Worm (Caenorhabditis elegans): ENCODE results near the gene str-15.

DNA sequence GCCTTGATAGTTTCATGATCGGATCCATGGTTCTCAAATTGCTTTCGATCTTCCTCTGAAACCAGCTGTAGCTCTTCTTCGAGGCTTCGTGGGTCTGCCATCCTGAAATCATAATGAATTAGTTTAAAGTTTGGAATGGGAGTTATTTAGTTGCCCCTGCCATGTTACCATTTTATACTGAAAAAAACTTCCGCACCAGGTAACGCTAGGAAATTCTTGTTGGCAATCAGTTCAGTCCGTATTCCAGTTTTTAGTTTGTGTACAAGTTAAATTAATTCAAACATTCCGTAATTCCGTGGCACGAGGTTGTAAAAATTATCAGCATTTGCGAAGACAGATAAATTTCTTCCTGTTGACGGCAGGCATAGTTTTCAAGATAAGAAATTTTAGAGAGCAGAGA, 28.9 kb upstream of the str-15 start, which contains the start of gene Y32B12A.5:
- TF ChIP-seq unc-86 (tag; optimal IDR thresholded peaks at IDR 0.05), result no peak
- no peak for TF ChIP-seq pha-4 (tag; optimal IDR thresholded peaks at IDR 0.05)
- no peak for TF ChIP-seq unc-55 (GFP tag; optimal IDR thresholded peaks at IDR 0.05)
- TF ChIP-seq nhr-232 (tag; optimal IDR thresholded peaks at IDR 0.05), result no peak
- no peak for TF ChIP-seq pqm-1 (tag; optimal IDR thresholded peaks at IDR 0.05)
- no peak for TF ChIP-seq nfya-1 (tag; optimal IDR thresholded peaks at IDR 0.05)
- TF ChIP-seq T23F11.4 (GFP tag; optimal IDR thresholded peaks at IDR 0.05), result no peak
- no peak for TF ChIP-seq fkh-10 (GFP tag; optimal IDR thresholded peaks at IDR 0.05)
